Fruit fly (Drosophila melanogaster) whole organism, prepupa: Measurements from ENCODE around the gene CaMKII.

Experiments used
- Blimp-1 ChIP-seq: fragments of 200-800 bp; sonication (Bioruptor generic); optimal IDR thresholded peaks from 3 replicates; lab custom pipeline; 2017; ENCODE audit warnings: missing biosample characterization, missing genetic modification characterization, mild to moderate bottlenecking, moderate library complexity, missing genetic modification reagents
- CG10631 ChIP-seq: fragments of 200-800 bp; sonication (Bioruptor generic); optimal IDR thresholded peaks from 2 replicates; lab custom pipeline; 2016; ENCODE audit warnings: missing biosample characterization, missing genetic modification characterization
- CG11294 ChIP-seq: fragments of 200-800 bp; sonication (Bioruptor generic); IDR thresholded peaks from 2 replicates; pipeline ENCODE4 v1.3.6; 2022; ENCODE audit warnings: missing biosample characterization, missing genetic modification characterization
- CG11762 ChIP-seq: fragments of 200-800 bp; sonication (Bioruptor generic); optimal IDR thresholded peaks from 3 replicates; lab custom pipeline; 2016; ENCODE audit warnings: missing biosample characterization, missing genetic modification characterization; ENCODE audit not compliant: insufficient read depth
- CG15336 ChIP-seq: fragments of 200-800 bp; sonication (Bioruptor generic); IDR thresholded peaks from 2 replicates; pipeline ENCODE4 v1.3.6; 2022; ENCODE audit warnings: missing biosample characterization, missing genetic modification characterization
- CG1621 ChIP-seq: fragments of 200-800 bp; sonication (Bioruptor generic); optimal IDR thresholded peaks from 3 replicates; lab custom pipeline; 2018; ENCODE audit warnings: missing biosample characterization, mild to moderate bottlenecking, missing genetic modification characterization
- CG16779 ChIP-seq: fragments of 200-800 bp; sonication (Bioruptor generic); optimal IDR thresholded peaks from 3 replicates; lab custom pipeline; 2017; ENCODE audit warnings: missing biosample characterization, mild to moderate bottlenecking, missing genetic modification characterization
- CG3032 ChIP-seq: fragments of 200-800 bp; optimal IDR thresholded peaks from 2 replicates; lab custom pipeline; 2019; ENCODE audit warnings: missing biosample characterization, mild to moderate bottlenecking, missing genetic modification characterization, moderate library complexity
- CG31627 ChIP-seq: fragments of 200-800 bp; sonication (Bioruptor generic); optimal IDR thresholded peaks from 3 replicates; lab custom pipeline; 2016; ENCODE audit warnings: missing biosample characterization, missing genetic modification characterization
- CG32006 ChIP-seq: fragments of 200-800 bp; sonication (Bioruptor generic); optimal IDR thresholded peaks from 3 replicates; lab custom pipeline; 2017; ENCODE audit warnings: missing biosample characterization, mild to moderate bottlenecking, missing genetic modification characterization
- CG34406 ChIP-seq: fragments of 200-800 bp; sonication (Bioruptor generic); optimal IDR thresholded peaks from 3 replicates; lab custom pipeline; 2016; ENCODE audit warnings: missing biosample characterization, missing genetic modification characterization
- CG6163 ChIP-seq: fragments of 200-800 bp; sonication (Bioruptor generic); IDR thresholded peaks from 3 replicates; pipeline ENCODE4 v1.3.6; 2022; ENCODE audit warnings: missing biosample characterization, missing genetic modification characterization
- CG6276 ChIP-seq: fragments of 200-800 bp; sonication (Bioruptor generic); optimal IDR thresholded peaks from 2 replicates; lab custom pipeline; 2017; ENCODE audit warnings: missing biosample characterization, mild to moderate bottlenecking, missing genetic modification characterization
- CG6792 ChIP-seq: fragments of 200-800 bp; sonication (Bioruptor generic); optimal IDR thresholded peaks from 3 replicates; lab custom pipeline; 2016; ENCODE audit warnings: missing biosample characterization, missing genetic modification characterization
- CG6854 ChIP-seq: fragments of 200-800 bp; sonication (Bioruptor generic); optimal IDR thresholded peaks from 2 replicates; lab custom pipeline; 2017; ENCODE audit warnings: missing biosample characterization, mild to moderate bottlenecking, missing genetic modification characterization
- CG7368 ChIP-seq: fragments of 200-800 bp; sonication (Bioruptor generic); optimal IDR thresholded peaks from 3 replicates; lab custom pipeline; 2016; ENCODE audit warnings: missing biosample characterization, missing genetic modification characterization
- CG8119 ChIP-seq: fragments of 200-800 bp; sonication (Bioruptor generic); IDR thresholded peaks from 3 replicates; pipeline ENCODE4 v1.3.6; 2022; ENCODE audit warnings: missing biosample characterization, missing genetic modification characterization
- CG8632 ChIP-seq: fragments of 200-800 bp; sonication (Bioruptor generic); optimal IDR thresholded peaks from 3 replicates; lab custom pipeline; 2016; ENCODE audit warnings: missing biosample characterization, missing genetic modification characterization
- Eip75B ChIP-seq: fragments of 200-800 bp; sonication (Bioruptor generic); optimal IDR thresholded peaks from 3 replicates; lab custom pipeline; 2016; ENCODE audit warnings: missing biosample characterization, missing genetic modification characterization
- Eip78C ChIP-seq: fragments of 200-800 bp; sonication (Bioruptor generic); peaks from one replicate; lab custom pipeline; 2016; ENCODE audit warnings: missing biosample characterization, missing genetic modification characterization
- Ets21C ChIP-seq: fragments of 200-800 bp; sonication (Bioruptor generic); optimal IDR thresholded peaks from 3 replicates; lab custom pipeline; 2016; ENCODE audit warnings: missing biosample characterization, missing genetic modification characterization
- Ets96B ChIP-seq: fragments of 200-800 bp; optimal IDR thresholded peaks from 2 replicates; lab custom pipeline; 2019; ENCODE audit warnings: missing biosample characterization, mild to moderate bottlenecking, missing genetic modification characterization, moderate library complexity
- Hr39 ChIP-seq: fragments of 200-800 bp; sonication (Bioruptor generic); optimal IDR thresholded peaks from 2 replicates; lab custom pipeline; 2016; ENCODE audit warnings: missing biosample characterization, missing genetic modification characterization
- Hr4 ChIP-seq: fragments of 200-800 bp; sonication (Bioruptor generic); optimal IDR thresholded peaks from 3 replicates; lab custom pipeline; 2016; ENCODE audit warnings: missing biosample characterization, missing genetic modification characterization
- Met ChIP-seq: fragments of 200-800 bp; sonication (Bioruptor generic); optimal IDR thresholded peaks from 3 replicates; lab custom pipeline; 2016; ENCODE audit warnings: missing biosample characterization, missing genetic modification characterization
- OdsH ChIP-seq: fragments of 200-800 bp; sonication (Bioruptor generic); optimal IDR thresholded peaks from 3 replicates; lab custom pipeline; 2016; ENCODE audit warnings: missing biosample characterization, missing genetic modification characterization
- Sox102F ChIP-seq: fragments of 200-800 bp; sonication (Bioruptor generic); optimal IDR thresholded peaks from 2 replicates; lab custom pipeline; 2016; ENCODE audit warnings: missing biosample characterization, mild to moderate bottlenecking, missing genetic modification characterization
- Sox14 ChIP-seq: fragments of 200-800 bp; sonication (Bioruptor generic); optimal IDR thresholded peaks from 3 replicates; lab custom pipeline; 2016; ENCODE audit warnings: missing biosample characterization, missing genetic modification characterization
- Sox15 ChIP-seq: fragments of 200-800 bp; sonication (Bioruptor generic); optimal IDR thresholded peaks from 3 replicates; lab custom pipeline; 2016; ENCODE audit warnings: missing biosample characterization, missing genetic modification characterization
- achi ChIP-seq: fragments of 200-800 bp; sonication (Bioruptor generic); optimal IDR thresholded peaks from 3 replicates; lab custom pipeline; 2016; ENCODE audit warnings: missing biosample characterization, missing genetic modification characterization
- acj6 ChIP-seq: fragments of 200-800 bp; sonication (Bioruptor generic); optimal IDR thresholded peaks from 3 replicates; lab custom pipeline; 2016; ENCODE audit warnings: missing biosample characterization, missing genetic modification characterization
- dac ChIP-seq: fragments of 200-800 bp; sonication (Bioruptor generic); optimal IDR thresholded peaks from 2 replicates; lab custom pipeline; 2017; ENCODE audit warnings: missing biosample characterization, mild to moderate bottlenecking, missing genetic modification characterization
- dsx ChIP-seq: fragments of 200-800 bp; optimal IDR thresholded peaks from 3 replicates; lab custom pipeline; 2019; ENCODE audit warnings: missing biosample characterization, mild to moderate bottlenecking, missing genetic modification characterization, moderate library complexity; ENCODE audit not compliant: poor library complexity, severe bottlenecking
- eg ChIP-seq: fragments of 200-800 bp; sonication (Bioruptor generic); IDR thresholded peaks from 3 replicates; pipeline ENCODE4 v1.3.6; 2022; ENCODE audit warnings: missing biosample characterization, missing genetic modification characterization
- esn ChIP-seq: fragments of 200-800 bp; sonication (Bioruptor generic); optimal IDR thresholded peaks from 2 replicates; lab custom pipeline; 2016; ENCODE audit warnings: missing biosample characterization, mild to moderate bottlenecking, missing genetic modification characterization, moderate library complexity
- fd85E ChIP-seq: fragments of 200-800 bp; sonication (Bioruptor generic); optimal IDR thresholded peaks from 3 replicates; lab custom pipeline; 2016; ENCODE audit warnings: missing biosample characterization, missing genetic modification characterization
- net ChIP-seq: fragments of 200-800 bp; sonication (Bioruptor generic); optimal IDR thresholded peaks from 3 replicates; lab custom pipeline; 2016; ENCODE audit warnings: missing biosample characterization, missing genetic modification characterization
- salr ChIP-seq, 2 experiments: fragments of 200-800 bp; sonication (Bioruptor generic); optimal IDR thresholded peaks; 3 replicates each; lab custom pipeline; 2016 to 2018; ENCODE audit warnings: missing biosample characterization in 2 of 2, missing genetic modification characterization in 2 of 2, mild to moderate bottlenecking in 1 of 2
- svp ChIP-seq: fragments of 200-800 bp; sonication (Bioruptor generic); peaks from one replicate; lab custom pipeline; 2016; ENCODE audit warnings: missing biosample characterization, missing genetic modification characterization
- topi ChIP-seq: fragments of 200-800 bp; sonication (Bioruptor generic); optimal IDR thresholded peaks from 3 replicates; lab custom pipeline; 2016; ENCODE audit warnings: missing biosample characterization, missing genetic modification characterization
- vri ChIP-seq: fragments of 200-800 bp; sonication (Bioruptor generic); optimal IDR thresholded peaks from 3 replicates; lab custom pipeline; 2016; ENCODE audit warnings: missing biosample characterization, mild to moderate bottlenecking, missing genetic modification characterization

The CaMKII gene

dm6 chr4:1026806-1027431 is 26.6 kb downstream of the CaMKII start, which contains the start of gene PlexA (continued):
- TF ChIP-seq Ets96B (tag; lab: Kevin White, UChicago), result peak; percentile 73
- peak; percentile 57 for TF ChIP-seq topi
- peak; percentile 66 for TF ChIP-seq CG6792 (GFP tag; lab: Kevin White, UChicago)
- TF ChIP-seq acj6 (GFP tag; lab: Kevin White, UChicago), result peak; percentile 75
- TF ChIP-seq CG10631, result peak; percentile 76
- TF ChIP-seq CG32006 (GFP tag; lab: Kevin White, UChicago), result peak; percentile 84
- TF ChIP-seq eg (GFP tag; lab: Robert Waterston, UW), result no peak
- TF ChIP-seq CG11762 (GFP tag; lab: Kevin White, UChicago), result peak; percentile 22
- TF ChIP-seq CG6276 (GFP tag; lab: Kevin White, UChicago), result peak; percentile 38
- peak; percentile 89 for TF ChIP-seq CG3032
- TF ChIP-seq Sox14 (GFP tag; lab: Kevin White, UChicago), result peak; percentile 75
- no peak; the same call in 1 of the 2 replicates for TF ChIP-seq CG11294 (GFP tag; lab: Robert Waterston, UW)
- peak; percentile 29 for TF ChIP-seq Eip75B (GFP tag; lab: Kevin White, UChicago)
- peak; percentile 58 for TF ChIP-seq CG34406 (GFP tag; lab: Kevin White, UChicago)
- peak; percentile 56 for TF ChIP-seq CG8632
- no peak for TF ChIP-seq CG16779 (tag; lab: Kevin White, UChicago)
- no peak for TF ChIP-seq svp (GFP tag; lab: Kevin White, UChicago)
- TF ChIP-seq vri (GFP tag; lab: Kevin White, UChicago), result no peak
- TF ChIP-seq Eip78C, result peak; percentile 69
- no peak for TF ChIP-seq CG7368
- peak; percentile 30 for TF ChIP-seq Met
- peak; percentile 6 for TF ChIP-seq dac (GFP tag; lab: Kevin White, UChicago)
- TF ChIP-seq fd85E (GFP tag; lab: Kevin White, UChicago), result peak; percentile 25
- peak; percentile 93; the same call in 2 of the 3 replicates for TF ChIP-seq CG6163 (GFP tag; lab: Robert Waterston, UW)
- TF ChIP-seq Ets21C (GFP tag; lab: Kevin White, UChicago), result peak; percentile 66
- TF ChIP-seq dsx (GFP tag; lab: Kevin White, UChicago), result peak; percentile 82
- peak; percentile 61 for TF ChIP-seq Blimp-1 (GFP tag; lab: Kevin White, UChicago)
- TF ChIP-seq esn, result peak; percentile 57
- TF ChIP-seq CG1621 (tag; lab: Kevin White, UChicago), result no peak
- peak; percentile 69 for TF ChIP-seq net (GFP tag; lab: Kevin White, UChicago)
- peak; percentile 84 for TF ChIP-seq Hr39
- no peak for TF ChIP-seq CG6854 (GFP tag; lab: Kevin White, UChicago)
- peak; percentile 6 for TF ChIP-seq Sox102F (GFP tag; lab: Kevin White, UChicago)
- peak; percentile 81 for TF ChIP-seq CG31627 (GFP tag; lab: Kevin White, UChicago)
- TF ChIP-seq achi (GFP tag; lab: Kevin White, UChicago), result peak; percentile 72
- TF ChIP-seq Hr4 (GFP tag; lab: Kevin White, UChicago), result peak; percentile 61
- TF ChIP-seq salr (GFP tag; optimal IDR thresholded peaks at IDR 0.05; lab: Kevin White, UChicago), result peak; percentile 52 to 83
- TF ChIP-seq OdsH (GFP tag; lab: Kevin White, UChicago), result peak; percentile 75
- TF ChIP-seq CG8119 (GFP tag; lab: Robert Waterston, UW), result peak; percentile 54; the same call in 1 of the 3 replicates
- TF ChIP-seq CG15336 (GFP tag; lab: Robert Waterston, UW), result peak; percentile 66

dm6 chr4:1026117-1026743 is 27.3 kb downstream of the CaMKII start:
- TF ChIP-seq Sox15 (GFP tag; lab: Kevin White, UChicago) (no peak), Sox102F (GFP tag; lab: Kevin White, UChicago) (no peak), Ets21C (GFP tag; lab: Kevin White, UChicago) (no peak)
